Worm (Caenorhabditis elegans): Measurements from ENCODE around the gene T28A11.18.

The T28A11.18 gene

DNA sequence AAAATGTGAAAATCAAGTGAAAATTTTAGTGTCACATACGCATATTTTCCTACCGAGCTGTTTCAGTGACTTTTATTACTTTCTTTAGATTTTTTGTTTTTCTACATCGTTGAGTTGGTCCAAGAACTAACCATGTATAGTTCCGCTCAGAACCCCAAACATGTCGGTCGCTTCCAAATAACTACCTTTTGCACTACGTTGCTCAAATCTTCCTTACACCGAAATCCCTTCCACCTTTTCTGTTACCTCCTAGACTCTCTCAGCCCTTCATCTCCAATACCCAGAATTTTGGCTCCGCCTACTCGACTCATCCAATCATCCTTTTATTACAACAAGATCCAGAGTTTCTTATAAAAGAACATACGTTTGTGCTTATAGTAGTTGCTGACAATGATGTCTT lies 16.8 kb upstream of the T28A11.18 start, which contains the start of gene F35F10.5:
Gene F35F10.5 (plus strand): TSS at position 301 of the 400 bp plus-strand sequence.
- TF ChIP-seq unc-62 (GFP tag; optimal IDR thresholded peaks at IDR 0.05) (no peak), drap-1 (GFP tag; optimal IDR thresholded peaks at IDR 0.05) (no peak), ztf-11 (tag; optimal IDR thresholded peaks at IDR 0.05) (no peak), nhr-28 (tag; optimal IDR thresholded peaks at IDR 0.05) (no peak), elt-1 (tag; optimal IDR thresholded peaks at IDR 0.05; ENCODE audit: borderline replicate concordance, insufficient read depth) (no peak), blmp-1 (tag; optimal IDR thresholded peaks at IDR 0.05) (no peak), sptf-1 (tag; optimal IDR thresholded peaks at IDR 0.05) (no peak), ces-1 (GFP tag; optimal IDR thresholded peaks at IDR 0.05) (no peak), mls-2 (tag; optimal IDR thresholded peaks at IDR 0.05) (no peak), pha-4 (tag; optimal IDR thresholded peaks at IDR 0.05) (no peak), elt-3 (tag; optimal IDR thresholded peaks at IDR 0.05) (no peak), unc-39 (tag; optimal IDR thresholded peaks at IDR 0.05) (no peak), lin-13 (tag; optimal IDR thresholded peaks at IDR 0.05) (no peak)

DNA sequence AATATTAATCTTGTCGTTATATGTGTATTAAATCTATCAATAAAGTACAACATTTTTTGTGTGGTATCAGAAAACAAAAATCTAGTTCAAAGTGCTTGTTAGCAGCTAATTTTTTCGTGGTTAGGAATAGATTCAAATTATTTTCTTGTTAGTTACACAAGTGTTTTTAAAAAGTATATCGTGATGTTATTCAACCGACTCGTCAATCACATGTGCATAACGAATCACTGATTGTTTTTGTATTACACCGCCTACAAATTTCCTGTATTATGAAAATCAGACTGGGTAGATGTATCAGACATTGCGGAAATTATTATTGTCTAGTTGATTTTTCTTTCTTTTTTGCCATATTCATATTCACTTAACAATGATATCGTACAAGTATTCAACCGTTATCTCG lies 15.1 kb upstream of the T28A11.18 start, which contains the start of gene str-64:
Gene str-64 (plus strand): TSS at position 301 of the 400 bp plus-strand sequence.
- TF ChIP-seq nhr-2 (tag; optimal IDR thresholded peaks at IDR 0.05) (no peak), cnd-1 (tag; optimal IDR thresholded peaks at IDR 0.05) (no peak), bed-3 (GFP tag; optimal IDR thresholded peaks at IDR 0.05) (no peak), snpc-4 (tag; optimal IDR thresholded peaks at IDR 0.05) (no peak), mep-1 (tag; optimal IDR thresholded peaks at IDR 0.05) (no peak), blmp-1 (tag; optimal IDR thresholded peaks at IDR 0.05) (no peak), ham-2 (GFP tag; optimal IDR thresholded peaks at IDR 0.05) (no peak), unc-39 (tag; optimal IDR thresholded peaks at IDR 0.05) (no peak), pha-4 (tag; optimal IDR thresholded peaks at IDR 0.05) (no peak), tbx-8 (GFP tag; optimal IDR thresholded peaks at IDR 0.05) (no peak), nhr-28 (tag; optimal IDR thresholded peaks at IDR 0.05) (no peak), unc-120 (tag; optimal IDR thresholded peaks at IDR 0.05; ENCODE audit: poor library complexity, severe bottlenecking) (no peak), hlh-1 (tag; optimal IDR thresholded peaks at IDR 0.05) (no peak), mab-5 (tag; optimal IDR thresholded peaks at IDR 0.05) (no peak), nhr-237 (tag; optimal IDR thresholded peaks at IDR 0.05) (no peak), ceh-43 (GFP tag; optimal IDR thresholded peaks at IDR 0.05) (no peak), sem-2 (GFP tag; optimal IDR thresholded peaks at IDR 0.05) (no peak), nhr-12 (tag; optimal IDR thresholded peaks at IDR 0.05) (no peak), lin-13 (tag; optimal IDR thresholded peaks at IDR 0.05) (no peak)

DNA sequence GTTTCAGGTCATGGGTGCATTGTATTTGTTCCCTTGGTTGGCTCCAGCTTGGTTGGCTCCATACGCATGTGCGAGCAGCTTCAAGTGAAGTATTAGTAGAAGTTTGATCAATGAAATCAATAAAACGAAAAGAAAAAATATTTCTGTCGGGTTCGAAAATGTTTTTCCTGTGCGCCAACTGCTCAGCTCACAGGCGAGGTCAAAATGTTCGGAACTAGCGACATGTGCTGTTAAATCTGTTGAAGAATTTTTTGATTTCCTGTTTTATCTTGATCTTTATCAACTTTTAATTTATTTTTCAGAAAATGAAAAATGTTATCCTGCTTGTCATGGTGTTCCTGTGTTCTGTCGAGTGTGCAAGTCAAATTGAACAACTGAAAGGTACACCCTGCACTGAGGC lies 13.7 kb upstream of the T28A11.18 start, which contains the start of gene T28A11.25:
Gene T28A11.25 (plus strand): TSS at position 301 of the 400 bp plus-strand sequence.
- TF ChIP-seq cnd-1 (tag; optimal IDR thresholded peaks at IDR 0.05), result no peak
- no peak for TF ChIP-seq elt-1 (tag; optimal IDR thresholded peaks at IDR 0.05; ENCODE audit: borderline replicate concordance, insufficient read depth)
- TF ChIP-seq hlh-1 (tag; optimal IDR thresholded peaks at IDR 0.05), result no peak
- TF ChIP-seq lin-32 (GFP tag; optimal IDR thresholded peaks at IDR 0.05), result no peak
- TF ChIP-seq lin-13 (tag; optimal IDR thresholded peaks at IDR 0.05), result no peak
- no peak for TF ChIP-seq sptf-1 (tag; optimal IDR thresholded peaks at IDR 0.05)
- TF ChIP-seq pha-4 (tag; optimal IDR thresholded peaks at IDR 0.05), result no peak
- no peak for TF ChIP-seq ceh-43 (GFP tag; optimal IDR thresholded peaks at IDR 0.05)

DNA sequence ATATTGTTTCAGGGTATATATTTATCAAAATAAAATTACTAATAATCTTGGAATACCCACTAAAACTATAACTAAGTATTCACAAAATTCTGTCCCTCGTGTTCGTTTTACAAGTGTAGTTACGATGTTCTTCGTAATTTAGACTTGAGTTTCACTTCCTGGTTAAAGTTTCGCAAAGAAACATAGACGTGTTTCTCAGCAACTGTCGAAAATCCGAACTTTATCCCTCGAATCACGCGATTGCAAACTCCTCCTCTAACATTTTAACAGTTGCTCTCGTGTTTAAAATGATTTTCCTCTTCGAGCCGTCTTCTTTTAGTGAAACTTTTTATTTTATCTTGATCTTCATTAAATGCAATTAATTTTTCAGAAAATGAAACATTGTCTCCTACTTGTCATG lies 12.2 kb upstream of the T28A11.18 start, which contains the start of gene T28A11.2:
Gene T28A11.2 (plus strand): TSS at position 371 of the 400 bp plus-strand sequence.
- TF ChIP-seq nhr-76 (tag; optimal IDR thresholded peaks at IDR 0.05), result no peak
- TF ChIP-seq lsy-2 (tag; optimal IDR thresholded peaks at IDR 0.05), result no peak

DNA sequence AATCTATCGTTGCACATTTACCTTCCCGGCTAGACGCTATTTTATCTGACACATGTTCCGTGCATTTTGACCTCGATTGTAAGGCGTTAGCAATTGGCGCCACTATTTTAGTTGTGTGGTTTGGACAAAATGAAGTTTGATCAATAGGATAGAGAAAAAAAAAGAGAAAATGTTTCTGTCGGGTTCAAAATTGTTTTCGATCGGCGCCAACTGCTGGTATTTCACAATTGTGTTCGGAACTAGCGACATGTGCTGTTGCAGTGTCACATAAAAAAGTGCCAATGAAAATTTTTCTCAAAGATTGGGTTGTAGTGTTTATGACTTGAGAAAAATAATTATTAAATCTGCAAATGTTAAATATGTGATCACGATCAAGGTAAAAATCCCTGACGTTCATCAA lies 11.3 kb upstream of the T28A11.18 start:
- no peak for TF ChIP-seq lin-32 (GFP tag; optimal IDR thresholded peaks at IDR 0.05)
- no peak for TF ChIP-seq unc-62 (GFP tag; optimal IDR thresholded peaks at IDR 0.05)
- no peak for TF ChIP-seq lsy-2 (tag; optimal IDR thresholded peaks at IDR 0.05)
- no peak for TF ChIP-seq cnd-1 (tag; optimal IDR thresholded peaks at IDR 0.05)
- no peak for TF ChIP-seq zip-8 (tag; optimal IDR thresholded peaks at IDR 0.05)
- TF ChIP-seq ceh-39 (tag; optimal IDR thresholded peaks at IDR 0.05), result no peak
- TF ChIP-seq drap-1 (GFP tag; optimal IDR thresholded peaks at IDR 0.05), result no peak
- no peak for TF ChIP-seq ceh-83 (GFP tag; optimal IDR thresholded peaks at IDR 0.05)
- TF ChIP-seq pha-4 (tag; optimal IDR thresholded peaks at IDR 0.05), result no peak
- no peak for TF ChIP-seq lin-13 (tag; optimal IDR thresholded peaks at IDR 0.05)
- no peak for TF ChIP-seq M03D4.4 (tag; optimal IDR thresholded peaks at IDR 0.05)
- no peak for TF ChIP-seq ztf-11 (tag; optimal IDR thresholded peaks at IDR 0.05)
- TF ChIP-seq nhr-2 (tag; optimal IDR thresholded peaks at IDR 0.05), result no peak
- TF ChIP-seq hlh-1 (tag; optimal IDR thresholded peaks at IDR 0.05), result no peak
